Worm (Caenorhabditis elegans): ENCODE data around the gene atg-2.

atg-2 gene

DNA sequence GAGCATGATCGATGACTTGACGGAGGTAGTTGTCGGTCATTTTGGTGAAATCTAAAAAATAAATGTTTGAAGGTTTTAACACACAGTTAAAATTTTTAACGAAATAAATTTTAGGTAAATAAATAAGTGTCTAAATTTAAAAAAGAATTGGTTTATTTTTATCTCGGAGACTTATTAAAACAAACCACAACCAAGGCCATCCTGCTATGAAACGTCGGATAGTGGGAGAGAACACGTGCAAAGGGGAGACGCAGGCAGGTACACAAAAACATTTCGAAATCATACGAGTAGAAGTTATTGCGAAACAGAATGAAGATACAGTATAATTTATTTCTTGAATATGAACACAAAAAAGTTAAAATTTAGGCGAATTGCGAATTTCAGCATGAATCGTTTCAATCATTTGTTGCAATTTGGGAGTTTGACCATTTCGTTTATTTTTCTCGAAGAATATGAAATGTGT, 29.5 kb downstream of the atg-2 start, which contains the start of gene F41B4.3 (continued):
- TF ChIP-seq Y116A8C.19 (tag; optimal IDR thresholded peaks at IDR 0.05; ENCODE audit: borderline replicate concordance): no peak
- TF ChIP-seq lsy-2 (tag; optimal IDR thresholded peaks at IDR 0.05): peak; percentile 21 to 41
- no peak for TF ChIP-seq lir-3 (tag; optimal IDR thresholded peaks at IDR 0.05; ENCODE audit: poor library complexity)
- no peak for TF ChIP-seq nhr-11 (tag; optimal IDR thresholded peaks at IDR 0.05)
- no peak for TF ChIP-seq ztf-11 (tag; optimal IDR thresholded peaks at IDR 0.05)
- no peak for TF ChIP-seq fkh-4 (tag; optimal IDR thresholded peaks at IDR 0.05; ENCODE audit: borderline replicate concordance)
- TF ChIP-seq nhr-76 (tag; optimal IDR thresholded peaks at IDR 0.05): no peak
- TF ChIP-seq sptf-1 (tag; optimal IDR thresholded peaks at IDR 0.05): no peak
- no peak for TF ChIP-seq nhr-77 (tag; optimal IDR thresholded peaks at IDR 0.05)
- no peak for TF ChIP-seq unc-62 (GFP tag; optimal IDR thresholded peaks at IDR 0.05)
- peak in 1 of 3 experiments; percentile 10 for TF ChIP-seq dpl-1 (GFP tag; optimal IDR thresholded peaks at IDR 0.05)
- no peak for TF ChIP-seq C16A3.4 (tag; optimal IDR thresholded peaks at IDR 0.05)
- TF ChIP-seq nhr-20 (tag; optimal IDR thresholded peaks at IDR 0.05): peak; percentile 21
- TF ChIP-seq nhr-237 (tag; optimal IDR thresholded peaks at IDR 0.05): no peak
- TF ChIP-seq ceh-63 (GFP tag; optimal IDR thresholded peaks at IDR 0.05): no peak
- no peak for TF ChIP-seq aha-1 (tag; optimal IDR thresholded peaks at IDR 0.05)
- no peak for TF ChIP-seq unc-30 (tag; optimal IDR thresholded peaks at IDR 0.05)
- peak; percentile 48 for TF ChIP-seq nhr-71 (tag; optimal IDR thresholded peaks at IDR 0.05)

ce11 chrX:6840670-6841308, 34.2 kb downstream of the atg-2 start, which contains the start of the genes glr-6 and asg-2:
Gene glr-6 (minus strand): TSS chrX:6840720.
Gene asg-2 (plus strand): TSS chrX:6841258.
- TF ChIP-seq nhr-76 (tag; optimal IDR thresholded peaks at IDR 0.05) (no peak), elt-2 (tag; optimal IDR thresholded peaks at IDR 0.05) (peak; percentile 27), mab-9 (GFP tag; IDR thresholded peaks at IDR 0.05) (no peak), nhr-84 (tag; optimal IDR thresholded peaks at IDR 0.05) (no peak), irx-1 (tag; optimal IDR thresholded peaks at IDR 0.05) (peak; percentile 43), lin-39 (tag; optimal IDR thresholded peaks at IDR 0.05) (peak; percentile 55), hlh-4 (tag; optimal IDR thresholded peaks at IDR 0.05) (no peak), nhr-71 (tag; optimal IDR thresholded peaks at IDR 0.05) (peak; percentile 90), pqm-1 (tag; optimal IDR thresholded peaks at IDR 0.05) (no peak), fos-1 (tag; optimal IDR thresholded peaks at IDR 0.05) (peak; percentile 81), ces-1 (GFP tag; optimal IDR thresholded peaks at IDR 0.05) (no peak), lir-3 (tag; optimal IDR thresholded peaks at IDR 0.05; ENCODE audit: poor library complexity) (peak; percentile 40), alr-1 (tag; optimal IDR thresholded peaks at IDR 0.05; ENCODE audit: borderline replicate concordance) (no peak), mef-2 (tag; optimal IDR thresholded peaks at IDR 0.05) (no peak), F16B12.6 (tag; optimal IDR thresholded peaks at IDR 0.05) (peak; percentile 37), efl-1 (optimal IDR thresholded peaks at IDR 0.05) (peak; percentile 74 to 81), efl-1 (GFP tag; optimal IDR thresholded peaks at IDR 0.05 in 1 of 2) (peak; percentile 65 to 96), ceh-82 (tag; optimal IDR thresholded peaks at IDR 0.05) (peak; percentile 60 to 76 (median 62)), tbx-2 (tag; optimal IDR thresholded peaks at IDR 0.05) (peak; percentile 78), ceh-63 (GFP tag; optimal IDR thresholded peaks at IDR 0.05) (no peak), unc-86 (tag; optimal IDR thresholded peaks at IDR 0.05) (peak; percentile 44), ama-1 (optimal IDR thresholded peaks at IDR 0.05) (no peak), sup-37 (GFP tag; optimal IDR thresholded peaks at IDR 0.05) (no peak), vab-15 (tag; optimal IDR thresholded peaks at IDR 0.05) (no peak), xbp-1 (tag; optimal IDR thresholded peaks at IDR 0.05) (peak; percentile 93), zag-1 (tag; optimal IDR thresholded peaks at IDR 0.05) (no peak), mdl-1 (tag; optimal IDR thresholded peaks at IDR 0.05) (peak in 1 of 2 experiments; percentile 84), hpl-2 (GFP tag; optimal IDR thresholded peaks at IDR 0.05) (peak; percentile 66), C16A3.4 (tag; optimal IDR thresholded peaks at IDR 0.05) (peak; percentile 98), nhr-85 (tag) (peak; percentile 88), unc-98 (GFP tag; IDR thresholded peaks at IDR 0.05) (no peak), nhr-90 (tag; optimal IDR thresholded peaks at IDR 0.05; ENCODE audit: poor library complexity) (peak; percentile 78), nhr-11 (tag; optimal IDR thresholded peaks at IDR 0.05) (peak; percentile 32), rnt-1 (tag; optimal IDR thresholded peaks at IDR 0.05) (peak; percentile 86), ztf-4 (tag; optimal IDR thresholded peaks at IDR 0.05) (peak; percentile 10), C34B4.2 (tag; optimal IDR thresholded peaks at IDR 0.05) (no peak), Y116A8C.19 (tag; optimal IDR thresholded peaks at IDR 0.05; ENCODE audit: borderline replicate concordance) (no peak), jun-1 (tag; optimal IDR thresholded peaks at IDR 0.05) (peak; percentile 58), ztf-11 (tag; optimal IDR thresholded peaks at IDR 0.05) (peak in 1 of 2 experiments; percentile 25), C04F5.9 (tag; optimal IDR thresholded peaks at IDR 0.05) (no peak)
